Fruit fly (Drosophila melanogaster) whole organism, embryonic: Measurements from ENCODE around the gene CG10874.

ENCODE experiments used
- Antp ChIP-seq: fragments of 200-800 bp; sonication (Bioruptor generic); optimal IDR thresholded peaks from 3 replicates; lab custom pipeline; 2016; ENCODE audit warnings: missing biosample characterization, missing genetic modification characterization
- Atf3 ChIP-seq: fragments of 200-800 bp; sonication (Bioruptor generic); optimal IDR thresholded peaks from 3 replicates; lab custom pipeline; 2016; ENCODE audit warnings: missing biosample characterization, missing genetic modification characterization
- C15 ChIP-seq: fragments of 200-800 bp; sonication (Bioruptor generic); IDR thresholded peaks from 3 replicates; pipeline ENCODE4 v1.3.6; 2022; ENCODE audit warnings: missing biosample characterization, missing genetic modification characterization
- CG10543 ChIP-seq: fragments of 200-800 bp; sonication (Bioruptor generic); optimal IDR thresholded peaks from 3 replicates; lab custom pipeline; 2017; ENCODE audit warnings: missing biosample characterization, mild to moderate bottlenecking, missing genetic modification characterization, moderate library complexity
- CG11085 ChIP-seq: fragments of 200-800 bp; sonication (Bioruptor generic); IDR thresholded peaks from 2 replicates; pipeline ENCODE4 v1.3.6; 2022; ENCODE audit warnings: missing biosample characterization, missing genetic modification characterization
- CG12071 ChIP-seq: fragments of 200-800 bp; sonication (Bioruptor generic); optimal IDR thresholded peaks from 3 replicates; lab custom pipeline; 2018; ENCODE audit warnings: missing biosample characterization, mild to moderate bottlenecking, missing genetic modification characterization
- CG12219 ChIP-seq: fragments of 200-800 bp; sonication (Bioruptor generic); optimal IDR thresholded peaks from 3 replicates; lab custom pipeline; 2018; ENCODE audit warnings: missing biosample characterization, mild to moderate bottlenecking, missing genetic modification characterization
- CG13894 ChIP-seq: fragments of 200-800 bp; sonication (Bioruptor generic); optimal IDR thresholded peaks from 3 replicates; lab custom pipeline; 2018; ENCODE audit warnings: missing biosample characterization, mild to moderate bottlenecking, missing genetic modification characterization, moderate library complexity
- CG17829 ChIP-seq: fragments of 200-800 bp; optimal IDR thresholded peaks from 2 replicates; lab custom pipeline; 2019; ENCODE audit warnings: missing biosample characterization, mild to moderate bottlenecking, missing genetic modification characterization, moderate library complexity
- CG18262 ChIP-seq: fragments of 200-800 bp; optimal IDR thresholded peaks from 3 replicates; lab custom pipeline; 2019; ENCODE audit warnings: missing biosample characterization, mild to moderate bottlenecking, missing genetic modification characterization, moderate library complexity
- CG1832 ChIP-seq: fragments of 200-800 bp; sonication (Bioruptor generic); optimal IDR thresholded peaks from 2 replicates; lab custom pipeline; 2017; ENCODE audit warnings: missing biosample characterization, mild to moderate bottlenecking, missing genetic modification characterization, inconsistent platforms
- CG34224 ChIP-seq: fragments of 200-800 bp; sonication (Bioruptor generic); IDR thresholded peaks from 3 replicates; pipeline ENCODE4 v1.3.6; 2022; ENCODE audit warnings: missing biosample characterization, missing genetic modification characterization; ENCODE audit not compliant: partially characterized antibody
- CG4730 ChIP-seq: fragments of 200-800 bp; sonication (Bioruptor generic); IDR thresholded peaks from 2 replicates; pipeline ENCODE4 v1.3.6; 2022; ENCODE audit warnings: missing biosample characterization, missing genetic modification characterization
- CG5953 ChIP-seq: fragments of 200-800 bp; sonication (Bioruptor generic); IDR thresholded peaks from 2 replicates; pipeline ENCODE4 v1.3.6; 2022; ENCODE audit warnings: missing biosample characterization, missing genetic modification characterization
- CG6689 ChIP-seq: fragments of 200-800 bp; sonication (Bioruptor generic); IDR thresholded peaks from 2 replicates; pipeline ENCODE4 v1.3.6; 2022; ENCODE audit warnings: missing biosample characterization, missing genetic modification characterization
- CG6791 ChIP-seq: fragments of 200-800 bp; sonication (Bioruptor generic); IDR thresholded peaks from 3 replicates; pipeline ENCODE4 v1.3.6; 2022; ENCODE audit warnings: missing biosample characterization, missing genetic modification characterization; ENCODE audit not compliant: partially characterized antibody
- Deaf1 ChIP-seq: fragments of 200-800 bp; optimal IDR thresholded peaks from 3 replicates; lab custom pipeline; 2019; ENCODE audit warnings: missing biosample characterization, mild to moderate bottlenecking, missing genetic modification characterization, moderate library complexity
- Dref ChIP-seq: fragments of 200-800 bp; sonication (Bioruptor generic); IDR thresholded peaks from 2 replicates; pipeline ENCODE4 v1.3.6; 2022; ENCODE audit warnings: missing biosample characterization, missing genetic modification characterization
- Eip74EF ChIP-seq, 2 experiments: fragments of 200-800 bp in 1 of 2; fragments of >200 bp in 1 of 2; sonication (Bioruptor generic) in 1 of 2; optimal IDR thresholded peaks; 2 replicates each; lab custom pipeline; 2017 to 2019; ENCODE audit warnings: missing biosample characterization in 2 of 2, missing genetic modification characterization in 2 of 2, mild to moderate bottlenecking in 1 of 2, moderate library complexity in 1 of 2
- Fer1 ChIP-seq: fragments of 200-800 bp; sonication (Bioruptor generic); optimal IDR thresholded peaks from 2 replicates; lab custom pipeline; 2017; ENCODE audit warnings: missing biosample characterization, mild to moderate bottlenecking, missing genetic modification characterization
- Fer2 ChIP-seq: fragments of 200-800 bp; sonication (Bioruptor generic); optimal IDR thresholded peaks from 2 replicates; lab custom pipeline; 2018; ENCODE audit warnings: missing biosample characterization, mild to moderate bottlenecking, missing genetic modification characterization, moderate library complexity
- GATAe ChIP-seq: fragments of 200-800 bp; sonication (Bioruptor generic); conservative IDR thresholded peaks from 2 replicates; pipeline ENCODE4 v1.3.6; 2022; ENCODE audit warnings: missing biosample characterization, missing genetic modification characterization
- HHEX ChIP-seq: fragments of 200-800 bp; sonication (Bioruptor generic); optimal IDR thresholded peaks from 3 replicates; lab custom pipeline; 2017; ENCODE audit warnings: missing biosample characterization, mild to moderate bottlenecking, missing genetic modification characterization, missing genetic modification reagents
- Hand ChIP-seq: fragments of 200-800 bp; sonication (Bioruptor generic); optimal IDR thresholded peaks from 2 replicates; lab custom pipeline; 2017; ENCODE audit warnings: mild to moderate bottlenecking, missing biosample characterization, missing genetic modification reagents, missing genetic modification characterization
- Lpt ChIP-seq: fragments of >200 bp; optimal IDR thresholded peaks from 2 replicates; lab custom pipeline; 2018; ENCODE audit warnings: missing biosample characterization, missing genetic modification characterization
- Med ChIP-seq: fragments of 200-800 bp; sonication (Bioruptor generic); peaks from one replicate; lab custom pipeline; 2016; ENCODE audit warnings: missing biosample characterization, missing genetic modification characterization, mild to moderate bottlenecking, inconsistent platforms, moderate library complexity
- Myb ChIP-seq: fragments of 200-800 bp; sonication (Bioruptor generic); optimal IDR thresholded peaks from 2 replicates; lab custom pipeline; 2016; ENCODE audit warnings: missing biosample characterization, missing genetic modification characterization
- caup ChIP-seq: fragments of 200-800 bp; sonication (Bioruptor generic); optimal IDR thresholded peaks from 3 replicates; lab custom pipeline; 2017; ENCODE audit warnings: missing biosample characterization, mild to moderate bottlenecking, missing genetic modification characterization, moderate library complexity; ENCODE audit not compliant: severe bottlenecking
- chinmo ChIP-seq: fragments of 200-800 bp; sonication (Bioruptor generic); IDR thresholded peaks from 4 replicates; pipeline ENCODE4 v1.3.6; 2022; ENCODE audit warnings: missing biosample characterization, missing genetic modification characterization; ENCODE audit not compliant: partially characterized antibody
- crol ChIP-seq: fragments of 200-800 bp; sonication (Bioruptor generic); IDR thresholded peaks from 2 replicates; pipeline ENCODE4 v1.3.6; 2022; ENCODE audit warnings: missing biosample characterization, missing genetic modification characterization
- crp ChIP-seq, 2 experiments: fragments of 200-800 bp; sonication (Bioruptor generic); optimal IDR thresholded peaks; 2 replicates in 1 of 2; 3 replicates in 1 of 2; lab custom pipeline; 2017; ENCODE audit warnings: missing biosample characterization in 2 of 2, missing genetic modification characterization in 2 of 2, mild to moderate bottlenecking in 1 of 2, moderate library complexity in 1 of 2
- dmrt99B ChIP-seq: fragments of 200-800 bp; sonication (Bioruptor generic); optimal IDR thresholded peaks from 2 replicates; lab custom pipeline; 2018; ENCODE audit warnings: missing biosample characterization, mild to moderate bottlenecking, missing genetic modification characterization, moderate library complexity
- fd64A ChIP-seq: fragments of 200-800 bp; sonication (Bioruptor generic); optimal IDR thresholded peaks from 3 replicates; lab custom pipeline; 2018; ENCODE audit warnings: missing biosample characterization, mild to moderate bottlenecking, missing genetic modification characterization
- kah ChIP-seq: fragments of 200-800 bp; sonication (Bioruptor generic); optimal IDR thresholded peaks from 2 replicates; lab custom pipeline; 2018; ENCODE audit warnings: missing biosample characterization, mild to moderate bottlenecking, missing genetic modification characterization
- lab ChIP-seq: fragments of 200-800 bp; sonication (Bioruptor generic); optimal IDR thresholded peaks from 3 replicates; lab custom pipeline; 2017; ENCODE audit warnings: missing biosample characterization, missing genetic modification characterization, mild to moderate bottlenecking, moderate library complexity, missing genetic modification reagents
- nau ChIP-seq: fragments of 200-800 bp; sonication (Bioruptor generic); optimal IDR thresholded peaks from 3 replicates; lab custom pipeline; 2017; ENCODE audit warnings: missing biosample characterization, mild to moderate bottlenecking, missing genetic modification characterization, missing genetic modification reagents
- nom ChIP-seq: fragments of 200-800 bp; sonication (Bioruptor generic); optimal IDR thresholded peaks from 2 replicates; lab custom pipeline; 2017; ENCODE audit warnings: missing biosample characterization, missing genetic modification characterization, mild to moderate bottlenecking, moderate library complexity, missing genetic modification reagents
- oc ChIP-seq: fragments of 200-800 bp; sonication (Bioruptor generic); optimal IDR thresholded peaks from 2 replicates; lab custom pipeline; 2018; ENCODE audit warnings: missing biosample characterization, mild to moderate bottlenecking, missing genetic modification characterization, moderate library complexity
- pros ChIP-seq: fragments of 200-800 bp; sonication (Bioruptor generic); optimal IDR thresholded peaks from 3 replicates; lab custom pipeline; 2019; ENCODE audit warnings: missing biosample characterization, mild to moderate bottlenecking, missing genetic modification characterization, moderate library complexity
- sd ChIP-seq: fragments of 200-800 bp; sonication (Bioruptor generic); optimal IDR thresholded peaks from 3 replicates; lab custom pipeline; 2018; ENCODE audit warnings: missing biosample characterization, mild to moderate bottlenecking, missing genetic modification characterization, moderate library complexity
- sens ChIP-seq: fragments of 200-800 bp; sonication (Bioruptor generic); peaks from one replicate; lab custom pipeline; 2016; ENCODE audit warnings: missing biosample characterization, missing genetic modification characterization
- sug ChIP-seq: fragments of 200-800 bp; optimal IDR thresholded peaks from 2 replicates; lab custom pipeline; 2019; ENCODE audit warnings: missing biosample characterization, mild to moderate bottlenecking, missing genetic modification characterization, moderate library complexity
- vfl ChIP-seq: fragments of 200-800 bp; sonication (Bioruptor generic); optimal IDR thresholded peaks from 2 replicates; lab custom pipeline; 2016; ENCODE audit warnings: missing biosample characterization, missing genetic modification characterization

The CG10874 gene

dm6 chr2L:2171366-2172078 is 20.7 kb downstream of the CG10874 start (continued):
- TF ChIP-seq GATAe (GFP tag; lab: Robert Waterston, UW) (peak; percentile 77), CG18262 (tag; lab: Kevin White, UChicago) (no peak), kah (peak; percentile 66), CG6791 (GFP tag; lab: Robert Waterston, UW) (no peak), caup (GFP tag; lab: Kevin White, UChicago) (peak; percentile 56), crol (GFP tag; lab: Robert Waterston, UW) (peak; percentile 95), Fer1 (GFP tag; lab: Kevin White, UChicago) (peak; percentile 35), sug (peak; percentile 87), Hand (peak; percentile 42), CG1832 (GFP tag; lab: Kevin White, UChicago) (no peak)

dm6 chr2L:2168894-2169456 is 23.2 kb downstream of the CG10874 start:
- TF ChIP-seq CG18262 (tag; lab: Kevin White, UChicago) (no peak), sd (tag; lab: Kevin White, UChicago) (peak; percentile 23), nom (GFP tag; lab: Kevin White, UChicago) (peak; percentile 2), Eip74EF (GFP tag; optimal IDR thresholded peaks at IDR 0.05; lab: Kevin White, UChicago) (peak in 1 of 2 experiments; percentile 55), Lpt (GFP tag; lab: Kevin White, UChicago) (no peak), CG10543 (peak; percentile 36), crp (GFP tag; optimal IDR thresholded peaks at IDR 0.05; lab: Kevin White, UChicago) (no peak), CG34224 (0 out of 3 replicates have a peak, but pooled peaks have one; percentile 23), chinmo (peak; percentile 91; the same call in 3 of the 4 replicates), CG13894 (tag; lab: Kevin White, UChicago) (peak; percentile 11), Deaf1 (tag; lab: Kevin White, UChicago) (peak; percentile 53), crol (GFP tag; lab: Robert Waterston, UW) (peak; percentile 56)

dm6 chr2L:2168184-2168893 is 23.8 kb downstream of the CG10874 start:
- no peak for TF ChIP-seq oc (tag; lab: Kevin White, UChicago)
- TF ChIP-seq dmrt99B (tag; lab: Kevin White, UChicago) = no peak
- TF ChIP-seq CG12071 (GFP tag; lab: Kevin White, UChicago) = peak; percentile 74
- TF ChIP-seq crp (GFP tag; optimal IDR thresholded peaks at IDR 0.05; lab: Kevin White, UChicago) = no peak
- TF ChIP-seq CG4730 (GFP tag; lab: Robert Waterston, UW) = no peak
- TF ChIP-seq Antp (GFP tag; lab: Kevin White, UChicago) = no peak
- TF ChIP-seq Fer2 (tag; lab: Kevin White, UChicago) = no peak
- no peak for TF ChIP-seq CG17829 (tag; lab: Kevin White, UChicago)
- TF ChIP-seq C15 (GFP tag; lab: Robert Waterston, UW) = no peak
- TF ChIP-seq CG5953 (GFP tag; lab: Robert Waterston, UW) = no peak
- peak; percentile 72 for TF ChIP-seq Med (GFP tag; lab: Kevin White, UChicago)
- TF ChIP-seq vfl (GFP tag; lab: Kevin White, UChicago) = no peak
- peak; percentile 80 for TF ChIP-seq lab (GFP tag; lab: Kevin White, UChicago)
- peak; percentile 73 for TF ChIP-seq fd64A (GFP tag; lab: Kevin White, UChicago)
- no peak for TF ChIP-seq CG6689 (GFP tag; lab: Robert Waterston, UW)
- no peak for TF ChIP-seq chinmo
- no peak for TF ChIP-seq Dref (GFP tag; lab: Robert Waterston, UW)
- peak; percentile 16 for TF ChIP-seq nau (GFP tag; lab: Kevin White, UChicago)
- TF ChIP-seq pros (GFP tag; lab: Kevin White, UChicago) = peak; percentile 7
- peak; percentile 63 for TF ChIP-seq CG12219
- TF ChIP-seq HHEX (GFP tag; lab: Kevin White, UChicago) = peak; percentile 56
- TF ChIP-seq sens (GFP tag; lab: Kevin White, UChicago) = peak; percentile 75
- TF ChIP-seq Myb (GFP tag; lab: Kevin White, UChicago) = no peak
- TF ChIP-seq CG11085 (GFP tag; lab: Robert Waterston, UW) = no peak
- TF ChIP-seq Atf3 (GFP tag; lab: Kevin White, UChicago) = no peak
